Fruit fly (Drosophila melanogaster) Kc167 (cell line): Measurements from ENCODE around the gene synr.

ENCODE experiments used
- Myc ChIP-seq: fragments of >200 bp; optimal IDR thresholded peaks from 2 replicates; lab custom pipeline; 2017; ENCODE audit warnings: missing external identifiers
- Sin3A ChIP-seq: fragments of >200 bp; optimal IDR thresholded peaks from 2 replicates; lab custom pipeline; 2018; ENCODE audit warnings: missing external identifiers
- h ChIP-seq: fragments of >200 bp; optimal IDR thresholded peaks from 3 replicates; lab custom pipeline; 2018; ENCODE audit warnings: missing external identifiers
- insv ChIP-seq: fragments of >200 bp; optimal IDR thresholded peaks from 3 replicates; lab custom pipeline; 2018; ENCODE audit warnings: missing external identifiers
- psq ChIP-seq: fragments of >200 bp; optimal IDR thresholded peaks from 2 replicates; lab custom pipeline; 2017; ENCODE audit warnings: missing external identifiers
- ttk ChIP-seq: sonication (Bioruptor generic); optimal IDR thresholded peaks from 2 replicates; lab custom pipeline; 2017; ENCODE audit warnings: missing external identifiers

Gene synr

DNA sequence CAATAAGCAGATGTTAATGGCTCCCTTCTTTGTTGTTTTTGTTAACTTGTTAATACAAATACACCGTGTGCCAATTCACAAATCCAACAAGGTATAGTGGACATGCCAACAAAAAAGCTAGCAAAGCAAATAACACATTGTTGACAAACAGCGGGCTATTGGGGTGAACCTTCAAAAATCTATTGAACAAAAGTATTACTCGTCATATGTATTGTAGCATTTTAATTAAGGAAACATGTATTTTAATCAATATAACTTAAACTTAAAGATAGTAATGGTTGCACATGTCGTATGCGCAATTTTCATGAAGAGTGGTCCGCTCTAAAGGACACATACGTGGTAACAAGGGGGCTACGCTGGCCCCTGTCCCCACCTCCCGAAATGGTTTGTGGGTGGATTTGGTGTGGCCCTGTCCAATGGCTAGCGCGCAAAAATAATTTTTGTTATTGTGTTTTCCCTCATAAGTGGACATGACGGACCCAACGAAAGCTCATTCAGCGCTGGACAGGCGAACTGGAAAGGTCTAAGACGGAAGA lies at the start of gene synr:
Gene synr, plus strand, starts transcription at position 486 of the 536 bp plus-strand sequence.
- TF ChIP-seq ttk = no peak
- no peak for TF ChIP-seq Myc (lab: Kevin White, UChicago)

- TF ChIP-seq Myc (lab: Kevin White, UChicago) = no peak
- TF ChIP-seq h = no peak
- TF ChIP-seq insv = no peak
- TF ChIP-seq Sin3A (lab: Kevin White, UChicago) = no peak
- TF ChIP-seq psq (lab: Kevin White, UChicago) = no peak
- no peak for TF ChIP-seq ttk
Observed at dm6 chr2L:4893612-4894011, 48.9 kb upstream of the synr start.

- no peak for TF ChIP-seq psq (lab: Kevin White, UChicago)
- no peak for TF ChIP-seq Sin3A (lab: Kevin White, UChicago)
- no peak for TF ChIP-seq Myc (lab: Kevin White, UChicago)
- TF ChIP-seq ttk = no peak
- TF ChIP-seq h = no peak
- no peak for TF ChIP-seq insv
Observed at dm6 chr2L:4895902-4896301, 46.6 kb upstream of the synr start.

DNA sequence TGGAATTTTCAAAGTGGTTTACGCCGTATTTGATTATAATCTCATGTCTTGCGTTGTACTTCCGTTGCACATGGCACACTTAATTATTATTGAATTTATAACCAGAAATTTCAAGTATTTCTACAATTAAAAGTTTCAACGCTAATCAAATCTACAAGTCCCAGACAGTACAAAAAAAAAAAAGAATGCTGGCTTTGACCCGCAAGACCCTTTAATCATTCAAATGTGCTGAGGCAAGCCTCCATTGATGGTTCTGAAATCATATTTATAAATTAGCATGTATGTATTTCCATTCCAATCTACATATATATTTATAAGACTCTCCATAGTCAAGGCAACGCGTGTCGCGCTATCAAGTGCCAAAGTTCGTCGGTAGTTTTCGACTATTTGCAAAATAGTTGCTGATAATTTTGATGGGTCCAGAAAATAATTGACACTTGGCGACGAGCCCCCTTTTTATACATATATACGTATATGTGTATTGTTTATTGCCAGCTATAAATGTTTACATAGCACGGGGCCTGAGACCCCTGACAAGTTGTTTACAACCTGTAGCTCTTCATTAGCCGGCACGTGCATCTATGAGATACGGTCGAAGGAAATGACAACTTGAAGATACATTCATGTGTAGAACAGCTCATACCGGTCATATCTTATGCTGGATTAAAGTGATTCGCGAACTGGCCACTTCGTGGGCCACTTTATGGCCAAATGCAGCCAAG lies 45.9 kb upstream of the synr start:
- TF ChIP-seq Myc (lab: Kevin White, UChicago) (no peak), insv (no peak), h (no peak), psq (lab: Kevin White, UChicago) (no peak), ttk (no peak), Sin3A (lab: Kevin White, UChicago) (no peak)

DNA sequence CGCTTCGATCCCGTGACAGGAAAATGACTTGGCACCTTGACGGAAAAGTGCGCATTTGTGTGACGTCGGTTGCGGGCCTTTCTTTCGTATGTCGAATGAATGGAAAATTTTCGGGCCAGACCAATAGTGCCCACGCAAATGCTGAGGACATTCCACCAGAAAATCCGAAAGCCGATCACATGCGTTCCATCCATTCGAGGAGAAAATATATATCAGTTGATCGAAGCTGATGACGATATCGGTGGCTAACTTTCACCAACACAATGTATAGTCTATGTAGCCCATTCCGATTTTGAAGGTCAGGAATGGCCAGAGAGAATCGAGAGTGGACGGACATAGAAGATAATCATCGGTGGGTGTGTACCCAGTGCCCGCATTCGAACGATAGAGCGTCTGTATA lies 44.4 kb upstream of the synr start:
- TF ChIP-seq ttk (no peak), h (no peak), Sin3A (lab: Kevin White, UChicago) (no peak), psq (lab: Kevin White, UChicago) (no peak), Myc (lab: Kevin White, UChicago) (no peak), insv (no peak)

- no peak for TF ChIP-seq Sin3A (lab: Kevin White, UChicago)
Observed at dm6 chr2L:4899599-4900559, 42.7 kb upstream of the synr start.

DNA sequence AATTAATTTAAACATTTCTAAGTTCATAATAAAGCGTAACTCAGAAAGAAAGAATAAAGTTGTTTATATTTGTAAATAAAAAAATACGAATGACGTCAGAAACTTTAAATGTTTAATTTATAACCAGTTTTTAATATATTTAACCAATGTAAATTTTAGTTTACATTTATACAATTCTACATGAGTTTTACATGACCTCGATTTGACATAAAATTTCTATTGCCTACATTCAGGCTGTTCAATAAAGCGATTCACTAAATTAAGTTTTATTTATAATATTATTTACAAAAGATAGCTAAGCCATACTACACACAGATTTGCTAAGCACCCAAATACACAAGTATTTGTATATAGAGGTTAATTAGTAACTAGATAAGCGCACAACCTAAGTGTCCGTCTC lies 38.7 kb upstream of the synr start:
- TF ChIP-seq Sin3A (lab: Kevin White, UChicago) (no peak), h (no peak), psq (lab: Kevin White, UChicago) (no peak), ttk (no peak), insv (no peak), Myc (lab: Kevin White, UChicago) (no peak)

- TF ChIP-seq Sin3A (lab: Kevin White, UChicago) (no peak), ttk (no peak)
Observed at dm6 chr2L:4905365-4906280, 36.9 kb upstream of the synr start.

dm6 chr2L:4906546-4907250 lies 35.8 kb upstream of the synr start, which contains the start of gene snsl:
TSS of gene snsl (minus strand) at chr2L:4906762.
- TF ChIP-seq psq (lab: Kevin White, UChicago) (no peak), h (no peak), insv (no peak), ttk (no peak), Sin3A (lab: Kevin White, UChicago) (no peak), Myc (lab: Kevin White, UChicago) (no peak)

- TF ChIP-seq psq (lab: Kevin White, UChicago) (no peak), Myc (lab: Kevin White, UChicago) (no peak), insv (no peak), ttk (no peak), h (no peak), Sin3A (lab: Kevin White, UChicago) (no peak)
Observed at dm6 chr2L:4907986-4908385, 34.6 kb upstream of the synr start.

- TF ChIP-seq Myc (lab: Kevin White, UChicago) (no peak), psq (lab: Kevin White, UChicago) (no peak), h (no peak), Sin3A (lab: Kevin White, UChicago) (no peak), ttk (no peak), insv (no peak)
Observed at dm6 chr2L:4915715-4916153, 26.8 kb upstream of the synr start.
